Fruit fly (Drosophila melanogaster) whole organism, embryonic: Measurements from ENCODE around the gene phol.

Source experiments
- Atf-2 ChIP-seq: fragments of 200-800 bp; sonication (Bioruptor generic); optimal IDR thresholded peaks from 2 replicates; lab custom pipeline; 2016; ENCODE audit warnings: missing biosample characterization, missing genetic modification characterization
- Blimp-1 ChIP-seq: fragments of 200-800 bp; sonication (Bioruptor generic); optimal IDR thresholded peaks from 3 replicates; lab custom pipeline; 2018; ENCODE audit warnings: missing biosample characterization, missing genetic modification characterization, mild to moderate bottlenecking, moderate library complexity, missing genetic modification reagents
- C15 ChIP-seq: fragments of 200-800 bp; sonication (Bioruptor generic); IDR thresholded peaks from 3 replicates; pipeline ENCODE4 v1.3.6; 2022; ENCODE audit warnings: missing biosample characterization, missing genetic modification characterization
- CG11560 ChIP-seq: fragments of 200-800 bp; sonication (Bioruptor generic); IDR thresholded peaks from 3 replicates; pipeline ENCODE4 v1.3.6; 2022; ENCODE audit warnings: missing biosample characterization, missing genetic modification characterization
- CG11723 ChIP-seq: fragments of 200-800 bp; sonication (Bioruptor generic); optimal IDR thresholded peaks from 2 replicates; lab custom pipeline; 2017; ENCODE audit warnings: missing biosample characterization, mild to moderate bottlenecking, missing genetic modification characterization
- CG12299 ChIP-seq: fragments of 200-800 bp; sonication (Bioruptor generic); optimal IDR thresholded peaks from 2 replicates; lab custom pipeline; 2018; ENCODE audit warnings: missing biosample characterization, mild to moderate bottlenecking, missing genetic modification characterization
- CG13296 ChIP-seq: fragments of 200-800 bp; sonication (Bioruptor generic); optimal IDR thresholded peaks from 3 replicates; lab custom pipeline; 2018; ENCODE audit warnings: missing biosample characterization, mild to moderate bottlenecking, missing genetic modification characterization
- CG13624 ChIP-seq: fragments of 200-800 bp; sonication (Bioruptor generic); optimal IDR thresholded peaks from 2 replicates; lab custom pipeline; 2016; ENCODE audit warnings: missing biosample characterization, missing genetic modification characterization
- CG15479 ChIP-seq: fragments of 200-800 bp; sonication (Bioruptor generic); optimal IDR thresholded peaks from 3 replicates; lab custom pipeline; 2019; ENCODE audit warnings: missing biosample characterization, mild to moderate bottlenecking, missing genetic modification characterization, moderate library complexity
- CG16779 ChIP-seq: fragments of 200-800 bp; sonication (Bioruptor generic); IDR thresholded peaks from 2 replicates; pipeline ENCODE4 v1.3.6; 2022; ENCODE audit warnings: missing biosample characterization, missing genetic modification characterization
- CG16813 ChIP-seq: fragments of 200-800 bp; sonication (Bioruptor generic); IDR thresholded peaks from 3 replicates; pipeline ENCODE4 v1.3.6; 2022; ENCODE audit warnings: missing biosample characterization, missing genetic modification characterization; ENCODE audit not compliant: partially characterized antibody
- CG17802 ChIP-seq: fragments of 200-800 bp; sonication (Bioruptor generic); optimal IDR thresholded peaks from 2 replicates; lab custom pipeline; 2018; ENCODE audit warnings: missing biosample characterization, mild to moderate bottlenecking, missing genetic modification characterization, moderate library complexity
- CG18262 ChIP-seq: fragments of 200-800 bp; optimal IDR thresholded peaks from 3 replicates; lab custom pipeline; 2019; ENCODE audit warnings: missing biosample characterization, mild to moderate bottlenecking, missing genetic modification characterization, moderate library complexity
- CG33557 ChIP-seq: fragments of 200-800 bp; sonication (Bioruptor generic); optimal IDR thresholded peaks from 2 replicates; lab custom pipeline; 2019; ENCODE audit warnings: missing biosample characterization, mild to moderate bottlenecking, missing genetic modification characterization, moderate library complexity
- CG34376 ChIP-seq: fragments of 200-800 bp; sonication (Bioruptor generic); optimal IDR thresholded peaks from 2 replicates; lab custom pipeline; 2018; ENCODE audit warnings: missing biosample characterization, mild to moderate bottlenecking, missing genetic modification characterization
- CG4360 ChIP-seq: fragments of 200-800 bp; sonication (Bioruptor generic); IDR thresholded peaks from 2 replicates; pipeline ENCODE4 v1.3.6; 2022; ENCODE audit warnings: missing biosample characterization, missing genetic modification characterization
- CG6254 ChIP-seq: fragments of 200-800 bp; sonication (Bioruptor generic); optimal IDR thresholded peaks from 3 replicates; lab custom pipeline; 2017; ENCODE audit warnings: mild to moderate bottlenecking, missing biosample characterization, missing genetic modification reagents, missing genetic modification characterization
- CG6272 ChIP-seq: fragments of 200-800 bp; sonication (Bioruptor generic); IDR thresholded peaks from 2 replicates; pipeline ENCODE4 v1.3.6; 2022; ENCODE audit warnings: missing biosample characterization, missing genetic modification characterization
- CG6683 ChIP-seq: fragments of 200-800 bp; sonication (Bioruptor generic); optimal IDR thresholded peaks from 2 replicates; lab custom pipeline; 2017; ENCODE audit warnings: missing biosample characterization, mild to moderate bottlenecking, missing genetic modification characterization, missing genetic modification reagents
- CG7271 ChIP-seq: fragments of 200-800 bp; sonication (Bioruptor generic); optimal IDR thresholded peaks from 2 replicates; lab custom pipeline; 2018; ENCODE audit warnings: missing biosample characterization, mild to moderate bottlenecking, missing genetic modification characterization, moderate library complexity
- Chrac-16 ChIP-seq: fragments of 200-800 bp; sonication (Bioruptor generic); optimal IDR thresholded peaks from 3 replicates; lab custom pipeline; 2016; ENCODE audit warnings: missing biosample characterization, missing genetic modification characterization
- Dad ChIP-seq: fragments of 200-800 bp; sonication (Bioruptor generic); optimal IDR thresholded peaks from 3 replicates; lab custom pipeline; 2016; ENCODE audit warnings: missing biosample characterization, missing genetic modification characterization
- Dip3 ChIP-seq: fragments of 200-800 bp; sonication (Bioruptor generic); optimal IDR thresholded peaks from 3 replicates; lab custom pipeline; 2016; ENCODE audit warnings: missing biosample characterization, missing genetic modification characterization
- Doc2 ChIP-seq: fragments of 200-800 bp; sonication (Bioruptor generic); IDR thresholded peaks from 2 replicates; pipeline ENCODE4 v1.3.6; 2022; ENCODE audit warnings: missing biosample characterization, missing genetic modification characterization
- Gug ChIP-seq: fragments of 200-800 bp; sonication (Bioruptor generic); IDR thresholded peaks from 4 replicates; pipeline ENCODE4 v1.3.6; 2022; ENCODE audit warnings: missing biosample characterization, missing genetic modification characterization
- HLH3B ChIP-seq: fragments of 200-800 bp; sonication (Bioruptor generic); IDR thresholded peaks from 2 replicates; pipeline ENCODE4 v1.3.6; 2022; ENCODE audit warnings: missing biosample characterization, missing genetic modification characterization
- HLH4C ChIP-seq: fragments of 200-800 bp; sonication (Bioruptor generic); IDR thresholded peaks from 3 replicates; pipeline ENCODE4 v1.3.6; 2022; ENCODE audit warnings: missing biosample characterization, missing genetic modification characterization; ENCODE audit not compliant: partially characterized antibody
- NFAT ChIP-seq: fragments of 200-800 bp; sonication (Bioruptor generic); IDR thresholded peaks from 2 replicates; pipeline ENCODE4 v1.3.6; 2022; ENCODE audit warnings: missing biosample characterization, missing genetic modification characterization
- Nf-YC ChIP-seq: fragments of 200-800 bp; optimal IDR thresholded peaks from 3 replicates; lab custom pipeline; 2019; ENCODE audit warnings: missing biosample characterization, mild to moderate bottlenecking, missing genetic modification characterization, moderate library complexity
- Rx ChIP-seq: fragments of 200-800 bp; sonication (Bioruptor generic); IDR thresholded peaks from 2 replicates; pipeline ENCODE4 v1.3.6; 2022; ENCODE audit warnings: missing biosample characterization, missing genetic modification characterization
- Usf ChIP-seq: fragments of 200-800 bp; sonication (Bioruptor generic); optimal IDR thresholded peaks from 2 replicates; lab custom pipeline; 2017; ENCODE audit warnings: missing genotype, missing biosample characterization, missing genetic modification characterization
- amos ChIP-seq: fragments of 200-800 bp; sonication (Bioruptor generic); IDR thresholded peaks from 2 replicates; pipeline ENCODE4 v1.3.6; 2022; ENCODE audit warnings: missing biosample characterization, missing genetic modification characterization; ENCODE audit not compliant: partially characterized antibody
- bigmax ChIP-seq: fragments of 200-800 bp; sonication (Bioruptor generic); optimal IDR thresholded peaks from 2 replicates; lab custom pipeline; 2018; ENCODE audit warnings: missing biosample characterization, mild to moderate bottlenecking, missing genetic modification characterization
- cad ChIP-seq: fragments of >200 bp; optimal IDR thresholded peaks from 2 replicates; lab custom pipeline; 2017; ENCODE audit warnings: missing biosample characterization, missing genetic modification characterization
- corto ChIP-seq: fragments of 200-800 bp; sonication (Bioruptor generic); optimal IDR thresholded peaks from 2 replicates; lab custom pipeline; 2016; ENCODE audit warnings: missing biosample characterization, mild to moderate bottlenecking, missing genetic modification characterization, moderate library complexity
- dmrt99B ChIP-seq: fragments of 200-800 bp; sonication (Bioruptor generic); optimal IDR thresholded peaks from 2 replicates; lab custom pipeline; 2018; ENCODE audit warnings: missing biosample characterization, mild to moderate bottlenecking, missing genetic modification characterization, moderate library complexity
- emc ChIP-seq: fragments of 200-800 bp; sonication (Bioruptor generic); optimal IDR thresholded peaks from 2 replicates; lab custom pipeline; 2016; ENCODE audit warnings: missing biosample characterization, missing genetic modification characterization
- ems ChIP-seq: fragments of 200-800 bp; sonication (Bioruptor generic); optimal IDR thresholded peaks from 3 replicates; lab custom pipeline; 2016; ENCODE audit warnings: missing biosample characterization, missing genetic modification characterization
- ewg ChIP-seq: fragments of 200-800 bp; sonication (Bioruptor generic); optimal IDR thresholded peaks from 3 replicates; lab custom pipeline; 2017; ENCODE audit warnings: mild to moderate bottlenecking, missing biosample characterization, missing genetic modification reagents, missing genetic modification characterization
- fd102C ChIP-seq: fragments of 200-800 bp; sonication (Bioruptor generic); optimal IDR thresholded peaks from 2 replicates; lab custom pipeline; 2018; ENCODE audit warnings: missing biosample characterization, mild to moderate bottlenecking, missing genetic modification characterization, moderate library complexity
- gsb-n ChIP-seq: fragments of 200-800 bp; sonication (Bioruptor generic); optimal IDR thresholded peaks from 3 replicates; lab custom pipeline; 2018; ENCODE audit warnings: missing biosample characterization, mild to moderate bottlenecking, missing genetic modification characterization
- lola ChIP-seq, 3 experiments: fragments of >200 bp in 2 of 3; fragments of 200-800 bp in 1 of 3; sonication (Bioruptor generic) in 1 of 3; optimal IDR thresholded peaks; 2 replicates each; lab custom pipeline; 2017 to 2019; ENCODE audit warnings: missing biosample characterization in 3 of 3, missing genetic modification characterization in 3 of 3, mild to moderate bottlenecking in 1 of 3, moderate library complexity in 1 of 3
- p53 ChIP-seq: fragments of 200-800 bp; sonication (Bioruptor generic); optimal IDR thresholded peaks from 2 replicates; lab custom pipeline; 2016; ENCODE audit warnings: missing biosample characterization, missing genetic modification characterization
- seq ChIP-seq: fragments of 200-800 bp; sonication (Bioruptor generic); IDR thresholded peaks from 2 replicates; pipeline ENCODE4 v1.3.6; 2022; ENCODE audit warnings: missing biosample characterization, missing genetic modification characterization
- unpg ChIP-seq: fragments of 200-800 bp; sonication (Bioruptor generic); optimal IDR thresholded peaks from 3 replicates; lab custom pipeline; 2018; ENCODE audit warnings: missing biosample characterization, mild to moderate bottlenecking, missing genetic modification characterization, moderate library complexity
- vfl ChIP-seq: fragments of 200-800 bp; sonication (Bioruptor generic); optimal IDR thresholded peaks from 2 replicates; lab custom pipeline; 2016; ENCODE audit warnings: missing biosample characterization, missing genetic modification characterization
- zf30C ChIP-seq: fragments of 200-800 bp; sonication (Bioruptor generic); optimal IDR thresholded peaks from 3 replicates; lab custom pipeline; 2018; ENCODE audit warnings: missing biosample characterization, mild to moderate bottlenecking, missing genetic modification characterization
- zfh2 ChIP-seq: fragments of 200-800 bp; sonication (Bioruptor generic); optimal IDR thresholded peaks from 2 replicates; lab custom pipeline; 2016; ENCODE audit warnings: missing biosample characterization, missing genetic modification characterization

phol gene

DNA sequence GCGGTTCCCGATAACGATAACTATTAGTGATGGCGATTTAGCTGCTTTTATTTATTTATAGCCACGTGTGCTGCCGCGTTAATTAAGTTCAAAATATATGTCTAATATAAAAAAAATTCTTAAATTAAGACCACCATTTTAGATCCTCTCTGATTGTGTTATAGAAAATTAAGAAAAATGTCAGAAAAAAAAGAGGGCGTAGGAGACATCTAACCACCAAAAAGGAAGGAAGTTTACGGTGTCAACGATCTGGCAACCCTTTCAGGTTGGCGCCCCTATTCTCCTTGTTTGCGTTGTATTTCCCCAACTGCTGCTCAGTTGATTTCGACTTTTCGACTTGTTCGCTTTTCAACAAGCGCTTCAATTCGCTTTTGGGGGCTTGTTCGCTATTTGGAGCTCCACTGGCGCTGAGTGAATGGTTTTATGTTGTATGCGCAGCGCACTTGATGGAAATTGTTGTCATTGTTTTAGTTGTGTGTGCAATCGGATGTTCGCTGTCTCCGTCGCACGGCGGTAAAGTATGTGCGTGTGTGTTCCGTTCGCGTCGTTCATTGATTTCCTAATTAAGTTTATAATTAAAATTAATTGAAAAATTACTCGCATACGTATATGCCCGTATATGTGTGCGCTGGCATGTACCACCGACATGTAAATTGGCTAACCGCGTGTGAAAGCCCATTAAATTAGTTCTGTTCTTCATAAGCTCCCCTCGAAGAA is 4.9 kb upstream of the phol start, which contains the start of the genes CG3434 and CG44838 (continued):
- 0 out of 3 replicates have a peak, but pooled peaks have one; percentile 27 for TF ChIP-seq CG16813 (GFP tag; lab: Robert Waterston, UW)
- peak; percentile 76; the same call in 1 of the 2 replicates for TF ChIP-seq CG6272 (GFP tag; lab: Robert Waterston, UW)
- TF ChIP-seq CG34376 (GFP tag; lab: Kevin White, UChicago) = peak; percentile 70
- peak; percentile 62 for TF ChIP-seq CG6683 (GFP tag; lab: Kevin White, UChicago)
- peak; percentile 31 for TF ChIP-seq fd102C (GFP tag; lab: Kevin White, UChicago)
- peak; percentile 58 for TF ChIP-seq CG17802 (tag; lab: Kevin White, UChicago)
- TF ChIP-seq p53 = peak; percentile 39
- TF ChIP-seq Dip3 = peak; percentile 48
- peak; percentile 50 for TF ChIP-seq bigmax
- TF ChIP-seq corto (GFP tag; lab: Kevin White, UChicago) = peak; percentile 42
- TF ChIP-seq C15 (GFP tag; lab: Robert Waterston, UW) = peak; percentile 52; the same call in 1 of the 3 replicates
- peak; percentile 84 for TF ChIP-seq Chrac-16 (GFP tag; lab: Kevin White, UChicago)
- TF ChIP-seq Doc2 (GFP tag; lab: Robert Waterston, UW) = no peak
- peak; percentile 78 for TF ChIP-seq unpg (GFP tag; lab: Kevin White, UChicago)
- TF ChIP-seq zfh2 (GFP tag; lab: Kevin White, UChicago) = peak; percentile 75
- TF ChIP-seq CG16779 (GFP tag; lab: Robert Waterston, UW) = no peak
- TF ChIP-seq CG7271 (tag; lab: Kevin White, UChicago) = peak; percentile 23
- peak; percentile 82 for TF ChIP-seq CG33557
- peak; percentile 68 for TF ChIP-seq vfl (GFP tag; lab: Kevin White, UChicago)
- TF ChIP-seq dmrt99B (tag; lab: Kevin White, UChicago) = peak; percentile 74
- no peak; the same call in 2 of the 3 replicates for TF ChIP-seq CG11560
- TF ChIP-seq CG4360 (GFP tag; lab: Robert Waterston, UW) = 0 out of 2 replicates have a peak, but pooled peaks have one; percentile 34
- no peak for TF ChIP-seq emc
- peak; percentile 19 for TF ChIP-seq CG15479 (GFP tag; lab: Kevin White, UChicago)
- peak; percentile 80 for TF ChIP-seq CG13296 (GFP tag; lab: Kevin White, UChicago)
- TF ChIP-seq gsb-n (tag; lab: Kevin White, UChicago) = peak; percentile 36
- peak; percentile 44; the same call in 1 of the 3 replicates for TF ChIP-seq HLH4C (GFP tag; lab: Robert Waterston, UW)
- peak; percentile 64 for TF ChIP-seq CG11723 (GFP tag; lab: Kevin White, UChicago)
- peak; percentile 19 for TF ChIP-seq Atf-2 (GFP tag; lab: Kevin White, UChicago)
- peak in 1 of 3 experiments; percentile 79 for TF ChIP-seq lola (GFP tag; optimal IDR thresholded peaks at IDR 0.05; lab: Kevin White, UChicago)
- TF ChIP-seq seq (GFP tag; lab: Robert Waterston, UW) = peak; percentile 55; the same call in 1 of the 2 replicates
- peak; percentile 80 for TF ChIP-seq CG18262 (tag; lab: Kevin White, UChicago)
- TF ChIP-seq HLH3B = peak; percentile 67
- TF ChIP-seq Gug (GFP tag; lab: Robert Waterston, UW) = peak; percentile 55
- TF ChIP-seq Blimp-1 = peak; percentile 70
- peak; percentile 77 for TF ChIP-seq ems (GFP tag; lab: Kevin White, UChicago)
- peak; percentile 53; the same call in 1 of the 2 replicates for TF ChIP-seq Rx
- peak; percentile 56 for TF ChIP-seq NFAT (GFP tag; lab: Robert Waterston, UW)
- TF ChIP-seq Dad (GFP tag; lab: Kevin White, UChicago) = peak; percentile 71
- no peak; the same call in 1 of the 2 replicates for TF ChIP-seq amos (GFP tag; lab: Robert Waterston, UW)
- TF ChIP-seq zf30C = no peak
- TF ChIP-seq cad (GFP tag; lab: Kevin White, UChicago) = peak; percentile 15
- TF ChIP-seq CG13624 (GFP tag; lab: Kevin White, UChicago) = peak; percentile 66
- peak; percentile 74 for TF ChIP-seq CG12299 (tag; lab: Kevin White, UChicago)
- TF ChIP-seq Usf = peak; percentile 57
- peak; percentile 85 for TF ChIP-seq Nf-YC (tag; lab: Kevin White, UChicago)
- TF ChIP-seq ewg (GFP tag; lab: Kevin White, UChicago) = peak; percentile 69
- TF ChIP-seq CG6254 (GFP tag; lab: Kevin White, UChicago) = peak; percentile 40
